Worm (Caenorhabditis elegans) whole organism, L4/young adult: Measurements from ENCODE around the gene srh-25.

Experiments used
- W03F9.2 ChIP-seq: fragments of 150-350 bp; optimal IDR thresholded peaks from 2 replicates; lab custom pipeline; 2014; ENCODE audit warnings: missing biosample characterization, missing genetic modification characterization
- dao-5 ChIP-seq: sonication (generic microtip); optimal IDR thresholded peaks from 2 replicates; lab custom pipeline; 2016; ENCODE audit warnings: missing genotype, missing genetic modification characterization, moderate library complexity, missing compliant biosample characterization
- him-1 ChIP-seq: sonication (generic microtip); optimal IDR thresholded peaks from 2 replicates; lab custom pipeline; 2016; ENCODE audit warnings: missing genotype, missing genetic modification reagents, missing genetic modification characterization, missing compliant biosample characterization

- no peak for TF ChIP-seq him-1 (tag; lab: Kevin White, UChicago)
- no peak for TF ChIP-seq W03F9.2 (tag; lab: Kevin White, UChicago)
- no peak for TF ChIP-seq dao-5 (tag; lab: Kevin White, UChicago)
These were observed 44.5 kb upstream of the srh-25 start, which contains the start of gene atn-1 for ce11 chrV:12478111-12478510.
